Fruit fly (Drosophila melanogaster) whole organism: ENCODE results near the gene Prp16.

ENCODE experiments used
- CG8478 ChIP-seq: fragments of >200 bp; optimal IDR thresholded peaks from 2 replicates; lab custom pipeline; 2018; ENCODE audit warnings: inconsistent platforms
- Dll ChIP-seq: fragments of >200 bp; optimal IDR thresholded peaks from 2 replicates; lab custom pipeline; 2017
- EcR ChIP-seq, 2 experiments: fragments of >200 bp; optimal IDR thresholded peaks; 2 replicates each; lab custom pipeline; 2017; ENCODE audit warnings: missing biosample characterization in 2 of 2, missing genetic modification characterization in 2 of 2, missing genetic modification reagents in 2 of 2
- pan ChIP-seq: fragments of >200 bp; optimal IDR thresholded peaks from 2 replicates; lab custom pipeline; 2017
- psq ChIP-seq: fragments of >200 bp; optimal IDR thresholded peaks from 2 replicates; lab custom pipeline; 2017
- usp ChIP-seq: fragments of >200 bp; optimal IDR thresholded peaks from 2 replicates; lab custom pipeline; 2017; ENCODE audit warnings: missing biosample characterization, missing genetic modification characterization, mixed read lengths

dm6 chrX:14184062-14184611 is 17.0 kb upstream of the Prp16 start, which contains the start of gene CG32603:
- TF ChIP-seq pan (lab: Kevin White, UChicago) (no peak), usp (GFP tag; lab: Kevin White, UChicago) (no peak), EcR (GFP tag; optimal IDR thresholded peaks at IDR 0.05; lab: Kevin White, UChicago) (no peak), CG8478 (lab: Kevin White, UChicago) (no peak), psq (lab: Kevin White, UChicago) (no peak), Dll (lab: Kevin White, UChicago) (no peak)
